Worm (Caenorhabditis elegans): ENCODE data around the gene F53E4.2.

- no peak for TF ChIP-seq nhr-12 (tag; optimal IDR thresholded peaks at IDR 0.05)
- TF ChIP-seq unc-62 (GFP tag; optimal IDR thresholded peaks at IDR 0.05), result no peak
- no peak for TF ChIP-seq ztf-1 (GFP tag; conservative IDR thresholded peaks at IDR 0.05)
- TF ChIP-seq lsy-2 (tag; optimal IDR thresholded peaks at IDR 0.05), result no peak
- no peak for TF ChIP-seq R02D3.7 (tag; optimal IDR thresholded peaks at IDR 0.05)
Observed at ce11 chrV:15674899-15675298, 20.7 kb downstream of the F53E4.2 start.
